Worm (Caenorhabditis elegans) whole organism, L4 larva: ENCODE data around the gene gid-7.

Experiments used
- F37D6.2 ChIP-seq: sonication (generic microtip); optimal IDR thresholded peaks from 2 replicates; lab custom pipeline; 2016; ENCODE audit warnings: mild to moderate bottlenecking, missing genetic modification characterization, missing compliant biosample characterization
- Y75B8A.6 ChIP-seq: fragments of 200-800 bp; sonication (Bioruptor generic); IDR thresholded peaks from 2 replicates; pipeline ENCODE4 v1.3.6; 2022; ENCODE audit warnings: missing genetic modification reagents, missing genetic modification characterization, missing compliant biosample characterization
- aly-2 ChIP-seq: sonication (generic microtip); optimal IDR thresholded peaks from 2 replicates; lab custom pipeline; 2018; ENCODE audit warnings: missing biosample characterization, missing genetic modification characterization
- ceh-28 ChIP-seq: fragments of 150-350 bp; optimal IDR thresholded peaks from 2 replicates; lab custom pipeline; 2014; ENCODE audit warnings: missing biosample characterization, missing genetic modification reagents, missing genetic modification characterization
- ceh-32 ChIP-seq: sonication (generic microtip); optimal IDR thresholded peaks from 2 replicates; lab custom pipeline; 2016; ENCODE audit warnings: mild to moderate bottlenecking, missing genetic modification characterization, missing compliant biosample characterization; ENCODE audit not compliant: poor library complexity
- ceh-44 ChIP-seq: fragments of 200-800 bp; sonication (Bioruptor generic); IDR thresholded peaks from 2 replicates; pipeline ENCODE4 v1.3.6; 2022; ENCODE audit warnings: missing genetic modification reagents, missing genetic modification characterization, missing compliant biosample characterization
- ceh-82 ChIP-seq: sonication (generic microtip); optimal IDR thresholded peaks from 2 replicates; lab custom pipeline; 2017; ENCODE audit warnings: missing biosample characterization, missing genetic modification characterization
- daf-12 ChIP-seq: fragments of 150-350 bp; optimal IDR thresholded peaks from 2 replicates; lab custom pipeline; 2014; ENCODE audit warnings: missing biosample characterization, missing genetic modification reagents, missing genetic modification characterization
- daf-8 ChIP-seq: fragments of 200-800 bp; sonication (Bioruptor generic); IDR thresholded peaks from 2 replicates; pipeline ENCODE4 v1.3.6; 2022; ENCODE audit warnings: missing genetic modification characterization, missing compliant biosample characterization
- dmd-8 ChIP-seq: fragments of 200-800 bp; sonication (Bioruptor generic); IDR thresholded peaks from 2 replicates; pipeline ENCODE4 v1.3.6; 2022; ENCODE audit warnings: missing genetic modification characterization, missing compliant biosample characterization
- dmd-9 ChIP-seq: fragments of 200-800 bp; sonication (Bioruptor generic); IDR thresholded peaks from 2 replicates; pipeline ENCODE4 v1.3.6; 2022; ENCODE audit warnings: missing genetic modification reagents, missing genetic modification characterization, missing compliant biosample characterization
- dpl-1 ChIP-seq: fragments of 150-350 bp; optimal IDR thresholded peaks from 2 replicates; lab custom pipeline; 2014; ENCODE audit warnings: missing biosample characterization, missing genetic modification reagents, missing genetic modification characterization
- duxl-1 ChIP-seq: sonication (generic microtip); optimal IDR thresholded peaks from 2 replicates; lab custom pipeline; 2016; ENCODE audit warnings: mild to moderate bottlenecking, missing genetic modification characterization, moderate library complexity, missing compliant biosample characterization; ENCODE audit not compliant: poor library complexity
- egl-27 ChIP-seq: sonication (generic microtip); optimal IDR thresholded peaks from 3 replicates; lab custom pipeline; 2017; ENCODE audit warnings: missing biosample characterization, missing genetic modification reagents, missing genetic modification characterization
- egl-43 ChIP-seq: fragments of 200-800 bp; sonication (Bioruptor generic); IDR thresholded peaks from 2 replicates; pipeline ENCODE4 v1.3.6; 2022; ENCODE audit warnings: missing genetic modification reagents, missing genetic modification characterization, missing compliant biosample characterization
- fkh-10 ChIP-seq: fragments of 150-350 bp; optimal IDR thresholded peaks from 2 replicates; lab custom pipeline; 2014; ENCODE audit warnings: missing biosample characterization, missing genetic modification reagents, missing genetic modification characterization
- gei-8 ChIP-seq: fragments of 200-800 bp; sonication (Bioruptor generic); optimal IDR thresholded peaks from 2 replicates; lab custom pipeline; 2018; ENCODE audit warnings: mild to moderate bottlenecking, missing genetic modification characterization, missing compliant biosample characterization
- hif-1 ChIP-seq, 2 experiments: sonication (generic microtip); optimal IDR thresholded peaks; 2 replicates each; lab custom pipeline; 2016 to 2017; ENCODE audit warnings: missing compliant biosample characterization in 2 of 2, missing genetic modification characterization in 2 of 2, missing genetic modification reagents in 2 of 2, missing genotype in 2 of 2, mild to moderate bottlenecking in 1 of 2
- hlh-11 ChIP-seq: fragments of 200-800 bp; sonication (Bioruptor generic); optimal IDR thresholded peaks from 2 replicates; lab custom pipeline; 2018; ENCODE audit warnings: mild to moderate bottlenecking, missing genetic modification characterization, missing compliant biosample characterization
- hmg-1.1 ChIP-seq: fragments of 200-800 bp; sonication (Bioruptor generic); IDR thresholded peaks from 2 replicates; pipeline ENCODE4 v1.3.6; 2022; ENCODE audit warnings: missing genetic modification reagents, missing genetic modification characterization, missing compliant biosample characterization
- lin-1 ChIP-seq: fragments of 200-800 bp; sonication (Bioruptor generic); IDR thresholded peaks from 2 replicates; pipeline ENCODE4 v1.3.6; 2022; ENCODE audit warnings: missing genetic modification reagents, missing genetic modification characterization, missing compliant biosample characterization
- lin-15B ChIP-seq: fragments of 150-350 bp; sonication (generic microtip); optimal IDR thresholded peaks from 3 replicates; lab custom pipeline; 2014; ENCODE audit warnings: missing biosample characterization, missing genetic modification characterization
- madf-5 ChIP-seq, 2 experiments: fragments of 200-800 bp; sonication (Bioruptor generic); IDR thresholded peaks; 2 replicates each; pipeline ENCODE4 v1.3.6; 2022; ENCODE audit warnings: missing compliant biosample characterization in 2 of 2, missing genetic modification characterization in 2 of 2
- madf-9 ChIP-seq: fragments of 200-800 bp; sonication (Bioruptor generic); conservative IDR thresholded peaks from 2 replicates; pipeline ENCODE4 v1.3.6; 2022; ENCODE audit warnings: missing genetic modification reagents, missing genetic modification characterization, missing compliant biosample characterization
- mdl-1 ChIP-seq, 2 experiments: fragments of 150-350 bp in 1 of 2; sonication (generic microtip) in 1 of 2; optimal IDR thresholded peaks; 2 replicates each; lab custom pipeline; 2014 to 2017; ENCODE audit warnings: missing biosample characterization in 2 of 2, missing genetic modification characterization in 2 of 2
- mdt-29 ChIP-seq: fragments of 200-800 bp; sonication (Bioruptor generic); IDR thresholded peaks from 2 replicates; pipeline ENCODE4 v1.3.6; 2022; ENCODE audit warnings: missing genetic modification reagents, missing genetic modification characterization, missing compliant biosample characterization
- mep-1 ChIP-seq: fragments of 150-350 bp; sonication (generic microtip); optimal IDR thresholded peaks from 3 replicates; lab custom pipeline; 2014; ENCODE audit warnings: missing biosample characterization, missing genetic modification characterization
- mes-2 ChIP-seq: sonication (generic microtip); optimal IDR thresholded peaks from 2 replicates; lab custom pipeline; 2016; ENCODE audit warnings: missing genotype, mild to moderate bottlenecking, missing genetic modification characterization, missing compliant biosample characterization; ENCODE audit not compliant: poor library complexity, severe bottlenecking
- mxl-2 ChIP-seq: fragments of 200-800 bp; sonication (Bioruptor generic); conservative IDR thresholded peaks from 2 replicates; pipeline ENCODE4 v1.3.6; 2022; ENCODE audit warnings: missing genetic modification reagents, missing genetic modification characterization, missing compliant biosample characterization
- mxl-3 ChIP-seq: fragments of 200-800 bp; sonication (Bioruptor generic); optimal IDR thresholded peaks from 2 replicates; lab custom pipeline; 2018; ENCODE audit warnings: mild to moderate bottlenecking, missing genetic modification characterization, missing compliant biosample characterization
- nhr-10 ChIP-seq: fragments of 150-350 bp; optimal IDR thresholded peaks from 2 replicates; lab custom pipeline; 2014; ENCODE audit warnings: missing biosample characterization, missing genetic modification characterization
- nhr-102 ChIP-seq: sonication (generic microtip); optimal IDR thresholded peaks from 2 replicates; lab custom pipeline; 2016; ENCODE audit warnings: mild to moderate bottlenecking, missing genetic modification characterization, moderate library complexity, missing compliant biosample characterization
- nhr-111 ChIP-seq: fragments of 200-800 bp; sonication (Bioruptor generic); optimal IDR thresholded peaks from 2 replicates; lab custom pipeline; 2018; ENCODE audit warnings: mild to moderate bottlenecking, missing genetic modification characterization, missing compliant biosample characterization
- nhr-237 ChIP-seq: sonication (generic microtip); optimal IDR thresholded peaks from 2 replicates; lab custom pipeline; 2017; ENCODE audit warnings: missing biosample characterization, missing genetic modification characterization
- nhr-28 ChIP-seq: fragments of 150-350 bp; optimal IDR thresholded peaks from 2 replicates; lab custom pipeline; 2014; ENCODE audit warnings: missing biosample characterization, missing genetic modification characterization
- nhr-41 ChIP-seq: fragments of 200-800 bp; sonication (Bioruptor generic); IDR thresholded peaks from 2 replicates; pipeline ENCODE4 v1.3.6; 2022; ENCODE audit warnings: missing genetic modification reagents, missing genetic modification characterization, missing compliant biosample characterization
- nhr-48 ChIP-seq: sonication (generic microtip); optimal IDR thresholded peaks from 2 replicates; lab custom pipeline; 2016; ENCODE audit warnings: mild to moderate bottlenecking, missing genetic modification characterization, missing compliant biosample characterization
- nhr-6 ChIP-seq: fragments of 150-350 bp; optimal IDR thresholded peaks from 2 replicates; lab custom pipeline; 2014; ENCODE audit warnings: missing biosample characterization, missing genetic modification characterization
- pha-4 ChIP-seq, 2 experiments: fragments of 150-350 bp in 1 of 2; fragments of 200-800 bp in 1 of 2; sonication (Bioruptor generic) in 1 of 2; IDR thresholded peaks in 1 of 2; optimal IDR thresholded peaks in 1 of 2; 2 replicates each; pipeline versions ENCODE4 v1.3.6 to Lab custom; 2014 to 2022; ENCODE audit warnings: missing genetic modification characterization in 2 of 2, missing genetic modification reagents in 2 of 2, missing biosample characterization in 1 of 2, missing compliant biosample characterization in 1 of 2
- pqm-1 ChIP-seq: sonication (generic microtip); optimal IDR thresholded peaks from 2 replicates; lab custom pipeline; 2017; ENCODE audit warnings: missing biosample characterization, missing genetic modification characterization
- rbr-2 ChIP-seq: sonication (generic microtip); optimal IDR thresholded peaks from 2 replicates; lab custom pipeline; 2016; ENCODE audit warnings: missing genotype, missing genetic modification characterization, missing compliant biosample characterization
- saeg-2 ChIP-seq: fragments of 200-800 bp; sonication (Bioruptor generic); IDR thresholded peaks from 2 replicates; pipeline ENCODE4 v1.3.6; 2022; ENCODE audit warnings: missing genetic modification reagents, missing genetic modification characterization, missing compliant biosample characterization
- set-16 ChIP-seq: fragments of 200-800 bp; sonication (Bioruptor generic); IDR thresholded peaks from 2 replicates; pipeline ENCODE4 v1.3.6; 2022; ENCODE audit warnings: missing genetic modification reagents, missing genetic modification characterization, missing compliant biosample characterization
- skn-1 ChIP-seq: fragments of 150-350 bp; optimal IDR thresholded peaks from 2 replicates; lab custom pipeline; 2014; ENCODE audit warnings: missing biosample characterization, missing genetic modification characterization
- spr-1 ChIP-seq: sonication (generic microtip); optimal IDR thresholded peaks from 2 replicates; lab custom pipeline; 2016; ENCODE audit warnings: mild to moderate bottlenecking, missing genetic modification characterization, missing compliant biosample characterization
- tra-1 ChIP-seq: fragments of 200-800 bp; sonication (Bioruptor generic); IDR thresholded peaks from 2 replicates; pipeline ENCODE4 v1.3.6; 2022; ENCODE audit warnings: missing genetic modification reagents, missing genetic modification characterization, missing compliant biosample characterization
- unc-39 ChIP-seq: sonication (generic microtip); optimal IDR thresholded peaks from 2 replicates; lab custom pipeline; 2017; ENCODE audit warnings: missing biosample characterization, missing genetic modification characterization
- unc-62 ChIP-seq, 3 experiments: fragments of 150-350 bp in 1 of 3; sonication (generic microtip); optimal IDR thresholded peaks in 2 of 3; peaks in 1 of 3; 1 replicate in 1 of 3; 2 replicates in 2 of 3; lab custom pipeline; 2014 to 2017; ENCODE audit warnings: missing biosample characterization in 3 of 3, missing genetic modification characterization in 3 of 3, missing genetic modification reagents in 3 of 3, missing genotype in 1 of 3
- zag-1 ChIP-seq: fragments of 150-350 bp; optimal IDR thresholded peaks from 2 replicates; lab custom pipeline; 2014; ENCODE audit warnings: missing biosample characterization, missing genetic modification characterization
- zfp-3 ChIP-seq: fragments of 200-800 bp; sonication (Bioruptor generic); conservative IDR thresholded peaks from 2 replicates; pipeline ENCODE4 v1.3.6; 2022; ENCODE audit warnings: missing genetic modification reagents, missing genetic modification characterization, missing compliant biosample characterization
- ztf-11 ChIP-seq: fragments of 150-350 bp; optimal IDR thresholded peaks from 2 replicates; lab custom pipeline; 2014; ENCODE audit warnings: missing biosample characterization, missing genetic modification characterization

gid-7 gene

DNA sequence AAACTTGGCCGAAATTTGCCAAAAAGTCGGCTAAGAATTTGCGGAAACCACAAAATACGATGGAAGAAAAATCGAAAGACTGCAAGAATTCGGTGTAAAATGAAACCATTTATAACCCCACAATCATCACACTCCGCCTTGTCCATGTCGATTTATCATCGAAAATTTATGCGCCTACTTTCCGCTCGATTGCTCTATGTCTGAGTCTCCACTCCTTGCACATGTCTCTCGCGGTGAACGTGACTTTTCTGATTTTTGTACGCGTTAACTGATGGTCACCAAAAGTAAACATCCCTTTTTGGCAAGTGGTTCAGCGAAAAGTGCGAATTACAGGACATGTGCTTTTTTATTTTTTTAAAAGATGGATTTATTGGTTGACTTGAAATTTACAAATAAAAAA lies 20.1 kb upstream of the gid-7 start (continued):
- TF ChIP-seq mep-1 (tag; lab: Kevin White, UChicago) (peak; percentile 6), daf-8 (no peak), rbr-2 (tag; lab: Kevin White, UChicago) (no peak), set-16 (GFP tag; lab: Robert Waterston, UW) (no peak), egl-27 (tag; lab: Kevin White, UChicago) (no peak), pqm-1 (tag; lab: Kevin White, UChicago) (peak; percentile 52), hlh-11 (peak; percentile 72), ceh-44 (GFP tag; lab: Robert Waterston, UW) (no peak), nhr-102 (peak; percentile 9), hif-1 (tag; optimal IDR thresholded peaks at IDR 0.05; lab: Kevin White, UChicago) (peak; percentile 86 to 98), saeg-2 (no peak), madf-9 (GFP tag; lab: Robert Waterston, UW) (no peak), nhr-28 (tag; lab: Kevin White, UChicago) (peak; percentile 64), aly-2 (tag; lab: Kevin White, UChicago) (no peak), ceh-28 (tag; lab: Kevin White, UChicago) (no peak), dpl-1 (no peak), fkh-10 (GFP tag; lab: Kevin White, UChicago) (no peak), mes-2 (no peak), gei-8 (GFP tag; lab: Kevin White, UChicago) (no peak), nhr-111 (GFP tag; lab: Kevin White, UChicago) (no peak), nhr-10 (tag; lab: Kevin White, UChicago) (no peak), nhr-6 (tag; lab: Kevin White, UChicago) (no peak), Y75B8A.6 (no peak), mdl-1 (tag; optimal IDR thresholded peaks at IDR 0.05; lab: Kevin White, UChicago) (peak in 1 of 2 experiments; percentile 61), lin-15B (tag; lab: Kevin White, UChicago) (no peak), nhr-41 (no peak), ceh-32 (tag; lab: Kevin White, UChicago) (no peak), zag-1 (no peak), mxl-3 (GFP tag; lab: Kevin White, UChicago) (no peak), egl-43 (GFP tag; lab: Robert Waterston, UW) (no peak), ceh-82 (no peak), mdt-29 (GFP tag; lab: Robert Waterston, UW) (no peak), dmd-8 (GFP tag; lab: Robert Waterston, UW) (0 out of 2 replicates have a peak, but pooled peaks have one; percentile 51), nhr-48 (no peak), tra-1 (GFP tag; lab: Robert Waterston, UW) (no peak), lin-1 (GFP tag; lab: Robert Waterston, UW) (0 out of 2 replicates have a peak, but pooled peaks have one; percentile 38), daf-12 (tag; lab: Kevin White, UChicago) (no peak), pha-4 (GFP tag; IDR thresholded peaks at IDR 0.05; lab: Robert Waterston, UW) (no peak), pha-4 (tag; optimal IDR thresholded peaks at IDR 0.05; lab: Kevin White, UChicago) (peak; percentile 18), duxl-1 (tag; lab: Kevin White, UChicago) (no peak), unc-39 (tag; lab: Kevin White, UChicago) (no peak), hmg-1.1 (GFP tag; lab: Robert Waterston, UW) (no peak), unc-62 (GFP tag; optimal IDR thresholded peaks at IDR 0.05 in 1 of 2; lab: Kevin White, UChicago) (peak in 1 of 2 experiments; percentile 74), unc-62 (tag; optimal IDR thresholded peaks at IDR 0.05; lab: Kevin White, UChicago) (no peak), skn-1 (tag; lab: Kevin White, UChicago) (no peak), dmd-9 (GFP tag; lab: Robert Waterston, UW) (no peak), mxl-2 (GFP tag; lab: Robert Waterston, UW) (no peak), nhr-237 (tag; lab: Kevin White, UChicago) (no peak), zfp-3 (GFP tag; lab: Robert Waterston, UW) (no peak), spr-1 (tag; lab: Kevin White, UChicago) (no peak), F37D6.2 (tag; lab: Kevin White, UChicago) (no peak), madf-5 (GFP tag; IDR thresholded peaks at IDR 0.05; lab: Robert Waterston, UW) (no peak), ztf-11 (tag; lab: Kevin White, UChicago) (no peak)
